Fruit fly (Drosophila melanogaster): Measurements from ENCODE around the gene CG14275.

CG14275 gene

dm6 chr2L:8311741-8312140 lies 15.5 kb upstream of the CG14275 start:
- TF ChIP-seq CG14655 (GFP tag; optimal IDR thresholded peaks at IDR 0.05) (no peak), EcR (GFP tag; optimal IDR thresholded peaks at IDR 0.05) (peak; percentile 32), CG15710 (tag; optimal IDR thresholded peaks at IDR 0.05) (no peak)

dm6 chr2L:8319858-8320525 lies 7.3 kb upstream of the CG14275 start, which contains the start of the genes mtsh and strat:
Gene mtsh, minus strand, starts transcription at chr2L:8319908.
Gene strat, plus strand, starts transcription at chr2L:8320328.
- TF ChIP-seq CG8159 (tag; optimal IDR thresholded peaks at IDR 0.05): no peak
- TF ChIP-seq CG15710 (tag; optimal IDR thresholded peaks at IDR 0.05): peak; percentile 23
- TF ChIP-seq Pif1B (GFP tag; optimal IDR thresholded peaks at IDR 0.05): no peak
- TF ChIP-seq fd96Ca (GFP tag; IDR thresholded peaks at IDR 0.05): no peak
- no peak for TF ChIP-seq EcR (GFP tag; optimal IDR thresholded peaks at IDR 0.05)
- TF ChIP-seq Ets98B (GFP tag; IDR thresholded peaks at IDR 0.05): no peak
- no peak for TF ChIP-seq D1 (tag; optimal IDR thresholded peaks at IDR 0.05)
- TF ChIP-seq CG17806 (tag; optimal IDR thresholded peaks at IDR 0.05): peak; percentile 34
- peak; percentile 41 for TF ChIP-seq gl (tag; optimal IDR thresholded peaks at IDR 0.05)
- TF ChIP-seq CG12605 (GFP tag; IDR thresholded peaks at IDR 0.05): no peak
- peak; percentile 76 for TF ChIP-seq CG4496 (GFP tag; IDR thresholded peaks at IDR 0.05)
- peak; percentile 3 for TF ChIP-seq CG34367 (tag; optimal IDR thresholded peaks at IDR 0.05)
- TF ChIP-seq Snoo (tag; optimal IDR thresholded peaks at IDR 0.05): peak; percentile 22

dm6 chr2L:8325150-8325549 lies 2.1 kb upstream of the CG14275 start, which contains the start of gene CG7781:
Gene CG7781, minus strand, starts transcription at chr2L:8325409.
- TF ChIP-seq CG4496 (GFP tag; IDR thresholded peaks at IDR 0.05) (peak; percentile 51; the same call in 2 of the 3 replicates), CG14655 (GFP tag; optimal IDR thresholded peaks at IDR 0.05) (no peak), CG15710 (tag; optimal IDR thresholded peaks at IDR 0.05) (no peak), EcR (GFP tag; optimal IDR thresholded peaks at IDR 0.05) (no peak), Pif1B (GFP tag; optimal IDR thresholded peaks at IDR 0.05) (no peak), CG17806 (tag; optimal IDR thresholded peaks at IDR 0.05) (no peak), CG8159 (tag; optimal IDR thresholded peaks at IDR 0.05) (no peak), D1 (tag; optimal IDR thresholded peaks at IDR 0.05) (no peak), CG32121 (GFP tag; IDR thresholded peaks at IDR 0.05) (no peak), CG13204 (GFP tag; optimal IDR thresholded peaks at IDR 0.05) (no peak), CG12605 (GFP tag; IDR thresholded peaks at IDR 0.05) (0 out of 2 replicates have a peak, but pooled peaks have one; percentile 28), gl (tag; optimal IDR thresholded peaks at IDR 0.05) (no peak), Ets98B (GFP tag; IDR thresholded peaks at IDR 0.05) (peak; percentile 46; the same call in 1 of the 2 replicates), CG9948 (tag; optimal IDR thresholded peaks at IDR 0.05) (no peak), CG10348 (GFP tag; IDR thresholded peaks at IDR 0.05) (no peak), Pif1A (GFP tag; optimal IDR thresholded peaks at IDR 0.05) (no peak), fd96Ca (GFP tag; IDR thresholded peaks at IDR 0.05) (0 out of 3 replicates have a peak, but pooled peaks have one; percentile 10), CG34367 (tag; optimal IDR thresholded peaks at IDR 0.05) (no peak), CG8301 (tag; optimal IDR thresholded peaks at IDR 0.05) (no peak), rn (GFP tag; IDR thresholded peaks at IDR 0.05) (no peak), Snoo (tag; optimal IDR thresholded peaks at IDR 0.05) (no peak)

dm6 chr2L:8326414-8327271 lies 613 bp upstream of the CG14275 start:
- TF ChIP-seq D1 (tag; optimal IDR thresholded peaks at IDR 0.05) (no peak), CG9948 (tag; optimal IDR thresholded peaks at IDR 0.05) (peak; percentile 0), CG17806 (tag; optimal IDR thresholded peaks at IDR 0.05) (peak; percentile 4), CG4496 (GFP tag; IDR thresholded peaks at IDR 0.05) (0 out of 3 replicates have a peak, but pooled peaks have one; percentile 46), Ets98B (GFP tag; IDR thresholded peaks at IDR 0.05) (no peak), CG14655 (GFP tag; optimal IDR thresholded peaks at IDR 0.05) (no peak), CG32121 (GFP tag; IDR thresholded peaks at IDR 0.05) (0 out of 2 replicates have a peak, but pooled peaks have one; percentile 35), rn (GFP tag; IDR thresholded peaks at IDR 0.05) (no peak), Pif1A (GFP tag; optimal IDR thresholded peaks at IDR 0.05) (no peak), CG10348 (GFP tag; IDR thresholded peaks at IDR 0.05) (no peak), CG15710 (tag; optimal IDR thresholded peaks at IDR 0.05) (peak; percentile 1), Pif1B (GFP tag; optimal IDR thresholded peaks at IDR 0.05) (no peak), CG12605 (GFP tag; IDR thresholded peaks at IDR 0.05) (peak; percentile 28; the same call in 1 of the 2 replicates), CG34367 (tag; optimal IDR thresholded peaks at IDR 0.05) (no peak), Snoo (tag; optimal IDR thresholded peaks at IDR 0.05) (no peak), CG8301 (tag; optimal IDR thresholded peaks at IDR 0.05) (no peak), CG13204 (GFP tag; optimal IDR thresholded peaks at IDR 0.05) (no peak), gl (tag; optimal IDR thresholded peaks at IDR 0.05) (no peak), EcR (GFP tag; optimal IDR thresholded peaks at IDR 0.05) (no peak), CG8159 (tag; optimal IDR thresholded peaks at IDR 0.05) (peak; percentile 37), fd96Ca (GFP tag; IDR thresholded peaks at IDR 0.05) (no peak)

dm6 chr2L:8327783-8328327 lies 599 bp downstream of the CG14275 start:
- TF ChIP-seq gl (tag; optimal IDR thresholded peaks at IDR 0.05) (no peak), CG10348 (GFP tag; IDR thresholded peaks at IDR 0.05) (no peak), CG32121 (GFP tag; IDR thresholded peaks at IDR 0.05) (no peak), fd96Ca (GFP tag; IDR thresholded peaks at IDR 0.05) (no peak), CG34367 (tag; optimal IDR thresholded peaks at IDR 0.05) (no peak), EcR (GFP tag; optimal IDR thresholded peaks at IDR 0.05) (no peak)

Measured in whole organism, pupa.